Worm (Caenorhabditis elegans): ENCODE results near the gene R11D1.4.
A peak's percentile ranks its signal among the peaks of the same experiment; 100 is the strongest.

R11D1.4 gene

ce11 chrV:12728062-12728665, 14.1 kb upstream of the R11D1.4 start, which contains the start of the genes rpl-28 and mrpl-49 (continued):
- TF ChIP-seq blmp-1 (tag; optimal IDR thresholded peaks at IDR 0.05; ENCODE audit: insufficient read depth) (peak; percentile 74), sma-9 (GFP tag; optimal IDR thresholded peaks at IDR 0.05) (peak; percentile 85), sma-9 (tag; optimal IDR thresholded peaks at IDR 0.05) (no peak), elt-3 (tag; optimal IDR thresholded peaks at IDR 0.05) (no peak)

- TF ChIP-seq lin-13 (GFP tag; optimal IDR thresholded peaks at IDR 0.05), result no peak
- TF ChIP-seq gmeb-1 (tag; optimal IDR thresholded peaks at IDR 0.05), result no peak
- TF ChIP-seq mab-5 (tag; optimal IDR thresholded peaks at IDR 0.05), result no peak
Measured at ce11 chrV:12727104-12727637, 13.2 kb upstream of the R11D1.4 start, which contains the start of gene R11D1.13. R11D1.13 (plus strand) TSS chrV:12727154.

- TF ChIP-seq crh-2 (tag; optimal IDR thresholded peaks at IDR 0.05) (no peak), lin-13 (GFP tag; optimal IDR thresholded peaks at IDR 0.05) (no peak), ztf-1 (GFP tag; conservative IDR thresholded peaks at IDR 0.05) (no peak), ztf-4 (tag; optimal IDR thresholded peaks at IDR 0.05) (no peak), dmd-4 (tag; optimal IDR thresholded peaks at IDR 0.05) (no peak), lsy-2 (tag; optimal IDR thresholded peaks at IDR 0.05) (no peak), nhr-11 (tag; optimal IDR thresholded peaks at IDR 0.05) (no peak), F13H6.1 (tag; optimal IDR thresholded peaks at IDR 0.05) (no peak), nhr-6 (tag; optimal IDR thresholded peaks at IDR 0.05) (no peak), ZK546.5 (tag; optimal IDR thresholded peaks at IDR 0.05) (no peak), skn-1 (tag; optimal IDR thresholded peaks at IDR 0.05) (no peak), nhr-21 (tag; optimal IDR thresholded peaks at IDR 0.05) (no peak), nhr-12 (tag; optimal IDR thresholded peaks at IDR 0.05) (no peak), gmeb-1 (tag; optimal IDR thresholded peaks at IDR 0.05) (no peak), mab-5 (tag; optimal IDR thresholded peaks at IDR 0.05) (no peak), Y55F3AM.14 (GFP tag; optimal IDR thresholded peaks at IDR 0.05) (no peak), lin-11 (tag; optimal IDR thresholded peaks at IDR 0.05) (no peak), ama-1 (optimal IDR thresholded peaks at IDR 0.05) (no peak), nhr-23 (tag; optimal IDR thresholded peaks at IDR 0.05) (no peak)
Measured at ce11 chrV:12725893-12726292, 11.9 kb upstream of the R11D1.4 start, which contains the start of gene R11D1.12. R11D1.12 (minus strand) TSS chrV:12725993.

- TF ChIP-seq lin-13 (GFP tag; optimal IDR thresholded peaks at IDR 0.05) (no peak), ceh-82 (tag; optimal IDR thresholded peaks at IDR 0.05) (no peak), mdl-1 (tag; optimal IDR thresholded peaks at IDR 0.05) (no peak), sma-3 (GFP tag; optimal IDR thresholded peaks at IDR 0.05) (no peak), sma-9 (GFP tag; optimal IDR thresholded peaks at IDR 0.05) (no peak), sma-9 (tag; optimal IDR thresholded peaks at IDR 0.05) (no peak), ztf-1 (GFP tag; conservative IDR thresholded peaks at IDR 0.05) (no peak), fos-1 (tag; optimal IDR thresholded peaks at IDR 0.05) (no peak), zag-1 (tag; optimal IDR thresholded peaks at IDR 0.05) (no peak), alr-1 (tag; optimal IDR thresholded peaks at IDR 0.05) (no peak), crh-2 (tag; optimal IDR thresholded peaks at IDR 0.05) (no peak), nhr-6 (tag; optimal IDR thresholded peaks at IDR 0.05) (no peak), peb-1 (tag; optimal IDR thresholded peaks at IDR 0.05) (no peak), nhr-21 (tag; optimal IDR thresholded peaks at IDR 0.05) (no peak), nhr-11 (tag; optimal IDR thresholded peaks at IDR 0.05) (no peak), nhr-237 (tag; optimal IDR thresholded peaks at IDR 0.05) (no peak), nhr-12 (tag; optimal IDR thresholded peaks at IDR 0.05) (no peak), nhr-25 (tag; optimal IDR thresholded peaks at IDR 0.05) (no peak), elt-3 (tag; optimal IDR thresholded peaks at IDR 0.05) (no peak), egl-27 (tag; optimal IDR thresholded peaks at IDR 0.05) (no peak), ztf-4 (tag; optimal IDR thresholded peaks at IDR 0.05) (no peak)
Measured at ce11 chrV:12719713-12720112, 5.7 kb upstream of the R11D1.4 start, which contains the start of gene R11D1.7. R11D1.7 (plus strand) TSS chrV:12720013.

- TF ChIP-seq ama-1 (optimal IDR thresholded peaks at IDR 0.05) (no peak), Y55F3AM.14 (GFP tag; optimal IDR thresholded peaks at IDR 0.05) (no peak), elt-1 (tag; optimal IDR thresholded peaks at IDR 0.05) (no peak), nhr-21 (tag; optimal IDR thresholded peaks at IDR 0.05) (no peak), crh-2 (tag; optimal IDR thresholded peaks at IDR 0.05) (no peak)
Measured at ce11 chrV:12718622-12719021, 4.6 kb upstream of the R11D1.4 start, which contains the start of gene str-181. str-181 (minus strand) TSS chrV:12718722.

All from whole organism, L2 larva.